Fruit fly (Drosophila melanogaster) whole organism, embryonic: ENCODE results near the gene CG7966.

Experiments used
- ATbp ChIP-seq: fragments of 200-800 bp; sonication (Bioruptor generic); optimal IDR thresholded peaks from 2 replicates; lab custom pipeline; 2017; ENCODE audit warnings: missing biosample characterization, mild to moderate bottlenecking, missing genetic modification characterization, missing genetic modification reagents
- Bgb ChIP-seq: fragments of 200-800 bp; sonication (Bioruptor generic); IDR thresholded peaks from 2 replicates; pipeline ENCODE4 v1.3.6; 2022; ENCODE audit warnings: missing biosample characterization, missing genetic modification characterization; ENCODE audit not compliant: partially characterized antibody
- BtbVII ChIP-seq: fragments of 200-800 bp; sonication (Bioruptor generic); optimal IDR thresholded peaks from 3 replicates; lab custom pipeline; 2017; ENCODE audit warnings: missing biosample characterization, mild to moderate bottlenecking, missing genetic modification characterization
- CG12071 ChIP-seq: fragments of 200-800 bp; sonication (Bioruptor generic); optimal IDR thresholded peaks from 3 replicates; lab custom pipeline; 2018; ENCODE audit warnings: missing biosample characterization, mild to moderate bottlenecking, missing genetic modification characterization
- CG12236 ChIP-seq: fragments of 200-800 bp; sonication (Bioruptor generic); optimal IDR thresholded peaks from 2 replicates; lab custom pipeline; 2016; ENCODE audit warnings: missing biosample characterization, missing genetic modification characterization
- CG14050 ChIP-seq: fragments of 200-800 bp; sonication (Bioruptor generic); IDR thresholded peaks from 3 replicates; pipeline ENCODE4 v1.3.6; 2022; ENCODE audit warnings: missing biosample characterization, missing genetic modification characterization
- CG14860 ChIP-seq: fragments of 200-800 bp; sonication (Bioruptor generic); IDR thresholded peaks from 3 replicates; pipeline ENCODE4 v1.3.6; 2022; ENCODE audit warnings: missing biosample characterization, missing genetic modification characterization; ENCODE audit not compliant: partially characterized antibody
- CG15514 ChIP-seq: fragments of 200-800 bp; sonication (Bioruptor generic); optimal IDR thresholded peaks from 3 replicates; lab custom pipeline; 2017; ENCODE audit warnings: missing biosample characterization, missing genetic modification characterization, mild to moderate bottlenecking, moderate library complexity, missing genetic modification reagents
- CG17361 ChIP-seq: fragments of 200-800 bp; sonication (Bioruptor generic); IDR thresholded peaks from 3 replicates; pipeline ENCODE4 v1.3.6; 2022; ENCODE audit warnings: missing biosample characterization, missing genetic modification characterization
- CG17802 ChIP-seq: fragments of 200-800 bp; sonication (Bioruptor generic); optimal IDR thresholded peaks from 2 replicates; lab custom pipeline; 2018; ENCODE audit warnings: missing biosample characterization, mild to moderate bottlenecking, missing genetic modification characterization, moderate library complexity
- CG1832 ChIP-seq: fragments of 200-800 bp; sonication (Bioruptor generic); optimal IDR thresholded peaks from 2 replicates; lab custom pipeline; 2017; ENCODE audit warnings: missing biosample characterization, mild to moderate bottlenecking, missing genetic modification characterization, inconsistent platforms
- CG33213 ChIP-seq: fragments of 200-800 bp; sonication (Bioruptor generic); optimal IDR thresholded peaks from 3 replicates; lab custom pipeline; 2016; ENCODE audit warnings: missing biosample characterization, missing genetic modification characterization
- CG34422 ChIP-seq: fragments of 200-800 bp; sonication (Bioruptor generic); IDR thresholded peaks from 3 replicates; pipeline ENCODE4 v1.3.6; 2022; ENCODE audit warnings: missing biosample characterization, missing genetic modification characterization
- CG4404 ChIP-seq: fragments of 200-800 bp; sonication (Bioruptor generic); IDR thresholded peaks from 2 replicates; pipeline ENCODE4 v1.3.6; 2022; ENCODE audit warnings: missing biosample characterization, missing genetic modification characterization
- CG6854 ChIP-seq: fragments of 200-800 bp; sonication (Bioruptor generic); optimal IDR thresholded peaks from 3 replicates; lab custom pipeline; 2017; ENCODE audit warnings: missing biosample characterization, mild to moderate bottlenecking, missing genetic modification characterization
- CG9437 ChIP-seq: fragments of 200-800 bp; sonication (Bioruptor generic); optimal IDR thresholded peaks from 2 replicates; lab custom pipeline; 2018; ENCODE audit warnings: missing biosample characterization, mild to moderate bottlenecking, missing genetic modification characterization
- CG9932 ChIP-seq: fragments of 200-800 bp; sonication (Bioruptor generic); IDR thresholded peaks from 2 replicates; pipeline ENCODE4 v1.3.6; 2022; ENCODE audit warnings: missing biosample characterization, missing genetic modification characterization
- CTCF ChIP-seq: fragments of 200-800 bp; sonication (Bioruptor generic); optimal IDR thresholded peaks from 2 replicates; lab custom pipeline; 2017; ENCODE audit warnings: missing biosample characterization, mild to moderate bottlenecking, missing genetic modification characterization, moderate library complexity
- Dbx ChIP-seq: fragments of 200-800 bp; sonication (Bioruptor generic); IDR thresholded peaks from 3 replicates; pipeline ENCODE4 v1.3.6; 2022; ENCODE audit warnings: missing biosample characterization, missing genetic modification characterization
- Dip3 ChIP-seq: fragments of 200-800 bp; sonication (Bioruptor generic); optimal IDR thresholded peaks from 3 replicates; lab custom pipeline; 2016; ENCODE audit warnings: missing biosample characterization, missing genetic modification characterization
- HHEX ChIP-seq: fragments of 200-800 bp; sonication (Bioruptor generic); optimal IDR thresholded peaks from 3 replicates; lab custom pipeline; 2017; ENCODE audit warnings: missing biosample characterization, mild to moderate bottlenecking, missing genetic modification characterization, missing genetic modification reagents
- HLHmδ ChIP-seq: fragments of 200-800 bp; sonication (Bioruptor generic); optimal IDR thresholded peaks from 2 replicates; lab custom pipeline; 2018; ENCODE audit warnings: missing biosample characterization, mild to moderate bottlenecking, missing genetic modification characterization, moderate library complexity
- NC2β ChIP-seq: fragments of 200-800 bp; sonication (Bioruptor generic); optimal IDR thresholded peaks from 2 replicates; lab custom pipeline; 2016; ENCODE audit warnings: missing biosample characterization, missing genetic modification characterization
- Oaz ChIP-seq: fragments of 200-800 bp; sonication (Bioruptor generic); IDR thresholded peaks from 2 replicates; pipeline ENCODE4 v1.3.6; 2022; ENCODE audit warnings: missing biosample characterization, missing genetic modification characterization
- PHDP ChIP-seq: fragments of 200-800 bp; sonication (Bioruptor generic); optimal IDR thresholded peaks from 3 replicates; lab custom pipeline; 2018; ENCODE audit warnings: missing biosample characterization, mild to moderate bottlenecking, missing genetic modification characterization, moderate library complexity
- Vsx1 ChIP-seq: fragments of 200-800 bp; sonication (Bioruptor generic); optimal IDR thresholded peaks from 2 replicates; lab custom pipeline; 2017; ENCODE audit warnings: missing biosample characterization, mild to moderate bottlenecking, missing genetic modification characterization, missing genetic modification reagents
- al ChIP-seq: fragments of 200-800 bp; sonication (Bioruptor generic); IDR thresholded peaks from 2 replicates; pipeline ENCODE4 v1.3.6; 2022; ENCODE audit warnings: missing biosample characterization, missing genetic modification characterization
- ase ChIP-seq: fragments of 200-800 bp; sonication (Bioruptor generic); IDR thresholded peaks from 3 replicates; pipeline ENCODE4 v1.3.6; 2022; ENCODE audit warnings: missing biosample characterization, missing genetic modification characterization
- bbx ChIP-seq: fragments of 200-800 bp; sonication (Bioruptor generic); IDR thresholded peaks from 2 replicates; pipeline ENCODE4 v1.3.6; 2022; ENCODE audit warnings: missing biosample characterization, missing genetic modification characterization; ENCODE audit not compliant: partially characterized antibody
- bigmax ChIP-seq: fragments of 200-800 bp; sonication (Bioruptor generic); optimal IDR thresholded peaks from 2 replicates; lab custom pipeline; 2018; ENCODE audit warnings: missing biosample characterization, mild to moderate bottlenecking, missing genetic modification characterization
- bowl ChIP-seq: fragments of 200-800 bp; sonication (Bioruptor generic); IDR thresholded peaks from 2 replicates; pipeline ENCODE4 v1.3.6; 2022; ENCODE audit warnings: missing biosample characterization, missing genetic modification characterization
- cg ChIP-seq: fragments of 200-800 bp; sonication (Bioruptor generic); optimal IDR thresholded peaks from 3 replicates; lab custom pipeline; 2019; ENCODE audit warnings: missing biosample characterization, mild to moderate bottlenecking, missing genetic modification characterization, moderate library complexity
- disco-r ChIP-seq: fragments of 200-800 bp; sonication (Bioruptor generic); optimal IDR thresholded peaks from 2 replicates; lab custom pipeline; 2016; ENCODE audit warnings: missing biosample characterization, missing genetic modification characterization
- exex ChIP-seq: fragments of 200-800 bp; sonication (Bioruptor generic); optimal IDR thresholded peaks from 4 replicates; lab custom pipeline; 2018; ENCODE audit warnings: missing biosample characterization, mild to moderate bottlenecking, missing genetic modification characterization, moderate library complexity
- eyg ChIP-seq: fragments of 200-800 bp; sonication (Bioruptor generic); optimal IDR thresholded peaks from 3 replicates; lab custom pipeline; 2016; ENCODE audit warnings: missing biosample characterization, missing genetic modification characterization
- ind ChIP-seq: fragments of 200-800 bp; sonication (Bioruptor generic); optimal IDR thresholded peaks from 3 replicates; lab custom pipeline; 2016; ENCODE audit warnings: missing biosample characterization, missing genetic modification characterization
- kay ChIP-seq: fragments of 200-800 bp; sonication (Bioruptor generic); optimal IDR thresholded peaks from 2 replicates; lab custom pipeline; 2016; ENCODE audit warnings: missing biosample characterization, missing genetic modification characterization
- lbe ChIP-seq: fragments of 200-800 bp; sonication (Bioruptor generic); optimal IDR thresholded peaks from 2 replicates; lab custom pipeline; 2016; ENCODE audit warnings: missing biosample characterization, mild to moderate bottlenecking, missing genetic modification characterization
- lola ChIP-seq, 3 experiments: fragments of >200 bp in 2 of 3; fragments of 200-800 bp in 1 of 3; sonication (Bioruptor generic) in 1 of 3; optimal IDR thresholded peaks; 2 replicates each; lab custom pipeline; 2017 to 2019; ENCODE audit warnings: missing biosample characterization in 3 of 3, missing genetic modification characterization in 3 of 3, mild to moderate bottlenecking in 1 of 3, moderate library complexity in 1 of 3
- mld ChIP-seq: fragments of 200-800 bp; sonication (Bioruptor generic); IDR thresholded peaks from 3 replicates; pipeline ENCODE4 v1.3.6; 2022; ENCODE audit warnings: missing biosample characterization, missing genetic modification characterization; ENCODE audit not compliant: partially characterized antibody
- nerfin-2 ChIP-seq: fragments of 200-800 bp; sonication (Bioruptor generic); IDR thresholded peaks from 2 replicates; pipeline ENCODE4 v1.3.6; 2022; ENCODE audit warnings: missing biosample characterization, missing genetic modification characterization; ENCODE audit not compliant: partially characterized antibody
- odd ChIP-seq: fragments of 200-800 bp; sonication (Bioruptor generic); optimal IDR thresholded peaks from 2 replicates; lab custom pipeline; 2017; ENCODE audit warnings: missing biosample characterization, mild to moderate bottlenecking, missing genetic modification characterization
- otp ChIP-seq: fragments of 200-800 bp; sonication (Bioruptor generic); IDR thresholded peaks from 3 replicates; pipeline ENCODE4, ENCODE4 v1.3.6; 2022; ENCODE audit warnings: missing biosample characterization, missing genetic modification characterization
- p53 ChIP-seq: fragments of 200-800 bp; sonication (Bioruptor generic); optimal IDR thresholded peaks from 2 replicates; lab custom pipeline; 2016; ENCODE audit warnings: missing biosample characterization, missing genetic modification characterization
- pho ChIP-seq: fragments of 200-800 bp; sonication (Bioruptor generic); optimal IDR thresholded peaks from 2 replicates; lab custom pipeline; 2016; ENCODE audit warnings: missing biosample characterization, missing genetic modification characterization
- ranshi ChIP-seq: fragments of 200-800 bp; sonication (Bioruptor generic); IDR thresholded peaks from 2 replicates; pipeline ENCODE4 v1.3.6; 2022; ENCODE audit warnings: missing biosample characterization, missing genetic modification characterization
- sim ChIP-seq: fragments of 200-800 bp; sonication (Bioruptor generic); IDR thresholded peaks from 2 replicates; pipeline ENCODE4 v1.3.6; 2022; ENCODE audit warnings: missing biosample characterization, missing genetic modification characterization
- sima ChIP-seq: fragments of 200-800 bp; sonication (Bioruptor generic); optimal IDR thresholded peaks from 2 replicates; lab custom pipeline; 2016; ENCODE audit warnings: missing biosample characterization, missing genetic modification characterization
- sna ChIP-seq: fragments of 200-800 bp; sonication (Bioruptor generic); IDR thresholded peaks from 2 replicates; pipeline ENCODE4 v1.3.6; 2022; ENCODE audit warnings: missing biosample characterization, missing genetic modification characterization; ENCODE audit not compliant: partially characterized antibody
- vnd ChIP-seq: fragments of 200-800 bp; sonication (Bioruptor generic); IDR thresholded peaks from 3 replicates; pipeline ENCODE4 v1.3.6; 2022; ENCODE audit warnings: missing biosample characterization, missing genetic modification characterization; ENCODE audit not compliant: partially characterized antibody

CG7966 gene

dm6 chr3R:13051298-13051723 is at the start of gene CG7966:
TSS of gene CG7966 (minus strand) at chr3R:13051453.
- TF ChIP-seq CG9932 (GFP tag; lab: Robert Waterston, UW) = no peak
- TF ChIP-seq cg = peak; percentile 24
- peak; percentile 7 for TF ChIP-seq HHEX
- TF ChIP-seq sima (GFP tag; lab: Kevin White, UChicago) = no peak
- TF ChIP-seq Vsx1 = peak; percentile 48
- no peak for TF ChIP-seq CG12236 (GFP tag; lab: Kevin White, UChicago)
- no peak for TF ChIP-seq ATbp (GFP tag; lab: Kevin White, UChicago)
- TF ChIP-seq CG4404 (GFP tag; lab: Robert Waterston, UW) = no peak
- peak; percentile 87 for TF ChIP-seq exex (tag; lab: Kevin White, UChicago)
- TF ChIP-seq Oaz = no peak
- peak; percentile 31 for TF ChIP-seq PHDP (tag; lab: Kevin White, UChicago)
- no peak for TF ChIP-seq CG14860 (GFP tag; lab: Robert Waterston, UW)
- peak; percentile 37; the same call in 1 of the 2 replicates for TF ChIP-seq bbx (GFP tag; lab: Robert Waterston, UW)
- 0 out of 3 replicates have a peak, but pooled peaks have one; percentile 41 for TF ChIP-seq otp (GFP tag; lab: Robert Waterston, UW)
- TF ChIP-seq eyg = peak; percentile 90
- TF ChIP-seq CG9437 = no peak
- no peak for TF ChIP-seq mld (GFP tag; lab: Robert Waterston, UW)
- no peak for TF ChIP-seq bowl (GFP tag; lab: Robert Waterston, UW)
- TF ChIP-seq nerfin-2 = no peak
- peak; percentile 10 for TF ChIP-seq CG12071
- TF ChIP-seq ind (GFP tag; lab: Kevin White, UChicago) = no peak
- 0 out of 3 replicates have a peak, but pooled peaks have one; percentile 56 for TF ChIP-seq Dbx
- no peak for TF ChIP-seq NC2β (GFP tag; lab: Kevin White, UChicago)
- peak; percentile 2 for TF ChIP-seq odd (GFP tag; lab: Kevin White, UChicago)
- no peak for TF ChIP-seq sna
- no peak for TF ChIP-seq p53 (GFP tag; lab: Kevin White, UChicago)
- TF ChIP-seq lbe (GFP tag; lab: Kevin White, UChicago) = peak; percentile 52
- no peak for TF ChIP-seq CG17802
- peak; percentile 25; the same call in 1 of the 2 replicates for TF ChIP-seq ranshi
- TF ChIP-seq pho (GFP tag; lab: Kevin White, UChicago) = peak; percentile 15
- peak; percentile 32 for TF ChIP-seq CG6854
- TF ChIP-seq CG17361 (GFP tag; lab: Robert Waterston, UW) = 0 out of 3 replicates have a peak, but pooled peaks have one; percentile 6
- TF ChIP-seq kay = peak; percentile 44
- 0 out of 2 replicates have a peak, but pooled peaks have one; percentile 33 for TF ChIP-seq sim (GFP tag; lab: Robert Waterston, UW)
- no peak for TF ChIP-seq vnd (GFP tag; lab: Robert Waterston, UW)
- peak; percentile 47; the same call in 1 of the 3 replicates for TF ChIP-seq CG34422
- no peak for TF ChIP-seq disco-r
- no peak for TF ChIP-seq HLHmδ (GFP tag; lab: Kevin White, UChicago)
- no peak for TF ChIP-seq Dip3 (GFP tag; lab: Kevin White, UChicago)
- TF ChIP-seq bigmax (GFP tag; lab: Kevin White, UChicago) = peak; percentile 23
- TF ChIP-seq al (GFP tag; lab: Robert Waterston, UW) = no peak
- no peak for TF ChIP-seq CG33213 (GFP tag; lab: Kevin White, UChicago)
- TF ChIP-seq CG15514 (GFP tag; lab: Kevin White, UChicago) = no peak
- TF ChIP-seq CG1832 (GFP tag; lab: Kevin White, UChicago) = no peak
- peak; percentile 2 for TF ChIP-seq BtbVII
- TF ChIP-seq CTCF (GFP tag; lab: Kevin White, UChicago) = peak; percentile 1
- TF ChIP-seq Bgb (GFP tag; lab: Robert Waterston, UW) = peak; percentile 38; the same call in 1 of the 2 replicates
- TF ChIP-seq lola (GFP tag; optimal IDR thresholded peaks at IDR 0.05; lab: Kevin White, UChicago) = no peak
- no peak for TF ChIP-seq CG14050
- no peak for TF ChIP-seq ase (GFP tag; lab: Robert Waterston, UW)
